Worm (Caenorhabditis elegans) whole organism, L4/young adult: ENCODE results near the gene grd-8.

Experiments used
- W03F9.2 ChIP-seq: fragments of 150-350 bp; optimal IDR thresholded peaks from 2 replicates; lab custom pipeline; 2014; ENCODE audit warnings: missing biosample characterization, missing genetic modification characterization
- him-1 ChIP-seq: sonication (generic microtip); optimal IDR thresholded peaks from 2 replicates; lab custom pipeline; 2016; ENCODE audit warnings: missing genotype, missing genetic modification reagents, missing genetic modification characterization, missing compliant biosample characterization

DNA sequence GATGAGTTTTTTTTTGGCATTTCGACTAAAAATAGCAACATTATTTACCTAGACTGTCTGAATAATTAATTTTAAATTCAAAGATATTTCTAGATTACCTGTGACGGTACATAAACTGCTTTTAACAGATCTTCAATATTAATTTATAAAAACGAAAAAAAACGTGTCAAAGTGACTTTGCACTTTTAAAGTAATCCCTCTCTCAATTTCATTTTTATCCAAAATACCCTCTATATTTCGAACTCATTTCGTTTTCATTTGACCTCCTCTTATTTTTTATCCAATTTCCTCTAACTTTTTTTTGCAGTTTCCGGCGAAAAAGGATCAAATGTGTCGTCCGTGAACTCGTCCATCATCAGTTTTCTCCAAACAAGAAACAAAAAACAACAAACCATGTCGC is 33.1 kb downstream of the grd-8 start, which contains the start of gene F40A3.4:
- TF ChIP-seq W03F9.2 (tag; lab: Kevin White, UChicago) (no peak), him-1 (tag; lab: Kevin White, UChicago) (no peak)
